Fruit fly (Drosophila melanogaster) Kc167 (cell line): ENCODE data around the gene Or7a.

ENCODE experiments used
- h ChIP-seq: fragments of >200 bp; optimal IDR thresholded peaks from 3 replicates; lab custom pipeline; 2018; ENCODE audit warnings: missing external identifiers
- psq ChIP-seq: fragments of >200 bp; optimal IDR thresholded peaks from 2 replicates; lab custom pipeline; 2017; ENCODE audit warnings: missing external identifiers
- ttk ChIP-seq: sonication (Bioruptor generic); optimal IDR thresholded peaks from 2 replicates; lab custom pipeline; 2017; ENCODE audit warnings: missing external identifiers

dm6 chrX:8205625-8206252, 40.2 kb upstream of the Or7a start:
- no peak for TF ChIP-seq psq (lab: Kevin White, UChicago)
- TF ChIP-seq ttk, result no peak
- TF ChIP-seq h (lab: Kevin White, UChicago), result no peak
